Worm (Caenorhabditis elegans): ENCODE data around the gene gbh-1.

gbh-1 gene

DNA sequence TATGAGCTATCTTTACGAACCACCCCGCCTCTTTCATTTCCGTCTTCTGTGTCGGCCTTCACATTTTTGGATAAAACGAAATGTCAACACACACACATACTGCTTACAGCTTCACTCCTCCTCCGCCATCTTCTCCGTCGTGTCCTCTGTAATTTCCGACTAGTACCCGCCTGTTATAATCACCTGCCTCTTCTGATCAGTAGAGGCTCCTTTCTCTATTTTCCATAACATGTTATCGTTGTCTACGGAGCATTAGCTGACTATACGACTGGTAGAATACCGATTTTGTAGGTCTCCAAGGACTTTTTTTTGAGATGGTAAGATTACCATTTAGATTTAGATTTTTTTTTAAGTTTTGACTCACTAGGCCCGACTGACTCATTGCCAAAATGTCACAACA lies 8.6 kb downstream of the gbh-1 start:
- TF ChIP-seq nhr-237 (tag; optimal IDR thresholded peaks at IDR 0.05) (no peak), mdl-1 (tag; optimal IDR thresholded peaks at IDR 0.05) (no peak), elt-3 (tag; optimal IDR thresholded peaks at IDR 0.05) (no peak), egl-27 (tag; optimal IDR thresholded peaks at IDR 0.05) (no peak), fkh-2 (tag; optimal IDR thresholded peaks at IDR 0.05) (no peak), unc-62 (GFP tag; optimal IDR thresholded peaks at IDR 0.05) (no peak), snpc-4 (tag; optimal IDR thresholded peaks at IDR 0.05) (no peak), nhr-25 (tag; optimal IDR thresholded peaks at IDR 0.05) (no peak), hmg-11 (tag; optimal IDR thresholded peaks at IDR 0.05) (no peak), tbx-2 (tag; optimal IDR thresholded peaks at IDR 0.05) (no peak), ztf-4 (tag; optimal IDR thresholded peaks at IDR 0.05) (no peak), daf-12 (tag; optimal IDR thresholded peaks at IDR 0.05) (no peak), fos-1 (tag; optimal IDR thresholded peaks at IDR 0.05) (no peak), nfya-1 (tag; optimal IDR thresholded peaks at IDR 0.05; ENCODE audit: insufficient read depth) (no peak), aly-2 (tag; optimal IDR thresholded peaks at IDR 0.05) (no peak), eor-1 (tag; optimal IDR thresholded peaks at IDR 0.05) (no peak), fkh-10 (GFP tag; optimal IDR thresholded peaks at IDR 0.05) (no peak)

DNA sequence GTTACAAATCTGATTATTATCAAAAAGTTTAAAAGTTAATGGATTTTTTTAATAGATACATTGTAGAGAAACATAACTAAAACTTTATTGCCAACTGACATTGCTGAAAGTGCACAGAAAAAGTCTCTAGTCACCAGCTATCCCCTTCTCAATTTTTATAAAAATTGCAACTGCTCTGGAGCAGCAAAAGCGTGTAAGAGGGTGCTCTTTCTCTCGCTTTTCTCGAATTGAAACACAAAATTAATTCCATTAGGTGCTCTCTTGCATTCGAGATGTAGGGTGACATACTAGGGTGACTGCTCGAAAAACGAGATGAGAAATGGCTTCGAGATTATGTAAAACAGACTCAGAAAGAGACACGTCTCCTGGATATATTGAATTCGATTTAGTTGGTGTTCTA lies 13.0 kb downstream of the gbh-1 start:
- TF ChIP-seq ztf-4 (tag; optimal IDR thresholded peaks at IDR 0.05) (no peak), mml-1 (tag; optimal IDR thresholded peaks at IDR 0.05) (no peak), snpc-4 (tag; optimal IDR thresholded peaks at IDR 0.05) (no peak), nhr-237 (tag; optimal IDR thresholded peaks at IDR 0.05) (no peak), daf-12 (tag; optimal IDR thresholded peaks at IDR 0.05) (no peak), nhr-76 (tag; optimal IDR thresholded peaks at IDR 0.05) (no peak), nhr-67 (tag; optimal IDR thresholded peaks at IDR 0.05) (no peak), sea-2 (GFP tag; optimal IDR thresholded peaks at IDR 0.05) (no peak), mdl-1 (tag; optimal IDR thresholded peaks at IDR 0.05) (no peak), ama-1 (optimal IDR thresholded peaks at IDR 0.05) (no peak), ceh-82 (tag; optimal IDR thresholded peaks at IDR 0.05) (no peak), nhr-11 (tag; optimal IDR thresholded peaks at IDR 0.05) (no peak), elt-1 (tag; optimal IDR thresholded peaks at IDR 0.05) (no peak), eor-1 (tag; optimal IDR thresholded peaks at IDR 0.05) (no peak), aly-2 (tag; optimal IDR thresholded peaks at IDR 0.05) (no peak)

DNA sequence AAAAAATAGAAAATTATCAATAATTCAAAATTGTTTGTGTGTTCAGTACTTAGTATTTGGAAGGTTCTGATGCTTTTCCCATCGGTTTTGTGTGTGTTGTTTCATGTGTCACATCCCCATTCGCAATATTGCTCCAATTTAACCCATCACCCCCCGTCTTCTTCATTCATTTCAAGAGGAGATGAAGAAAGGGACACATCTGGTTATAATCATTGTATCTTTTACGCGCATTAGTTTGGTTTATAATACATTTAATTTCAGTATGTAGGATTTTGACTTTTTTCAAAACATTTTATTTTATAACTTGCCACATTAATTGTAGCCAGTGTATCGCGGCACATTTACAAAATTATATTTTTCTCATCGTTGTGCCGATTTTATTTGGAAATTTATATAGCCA lies 13.5 kb downstream of the gbh-1 start:
- TF ChIP-seq mdl-1 (tag; optimal IDR thresholded peaks at IDR 0.05): no peak
- TF ChIP-seq lsy-12 (tag; optimal IDR thresholded peaks at IDR 0.05): no peak
- no peak for TF ChIP-seq nhr-25 (tag; optimal IDR thresholded peaks at IDR 0.05)
- TF ChIP-seq hmg-11 (tag; optimal IDR thresholded peaks at IDR 0.05): no peak
- TF ChIP-seq skn-1 (tag; optimal IDR thresholded peaks at IDR 0.05): no peak
- TF ChIP-seq ZK546.5 (tag; optimal IDR thresholded peaks at IDR 0.05): no peak
- TF ChIP-seq ceh-28 (tag; optimal IDR thresholded peaks at IDR 0.05): no peak
- TF ChIP-seq mml-1 (tag; optimal IDR thresholded peaks at IDR 0.05): no peak
- TF ChIP-seq ceh-82 (tag; optimal IDR thresholded peaks at IDR 0.05): no peak
- TF ChIP-seq lin-15B (tag; optimal IDR thresholded peaks at IDR 0.05): no peak
- no peak for TF ChIP-seq fkh-2 (tag; optimal IDR thresholded peaks at IDR 0.05)
- no peak for TF ChIP-seq nhr-76 (tag; optimal IDR thresholded peaks at IDR 0.05)
- TF ChIP-seq zag-1 (tag; optimal IDR thresholded peaks at IDR 0.05): no peak
- no peak for TF ChIP-seq elt-1 (tag; optimal IDR thresholded peaks at IDR 0.05)

DNA sequence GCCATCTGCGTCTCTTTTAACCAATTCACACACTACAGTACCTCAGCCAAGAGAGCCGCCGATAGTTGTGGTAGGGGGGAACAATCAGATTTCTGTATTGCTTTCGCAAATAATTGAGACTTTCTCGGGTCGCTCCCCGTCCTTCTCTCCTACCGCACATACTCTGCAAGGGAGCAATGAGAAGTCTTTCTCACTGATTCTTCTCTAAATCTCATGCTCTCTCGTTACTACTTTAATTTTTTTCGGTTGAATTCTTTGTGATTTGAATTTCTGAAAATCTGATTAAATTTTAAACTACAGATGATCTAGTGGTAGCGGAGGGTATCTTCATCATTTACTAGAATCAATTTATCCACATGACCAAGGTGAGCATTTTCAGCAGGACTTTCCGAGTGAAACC lies 18.3 kb downstream of the gbh-1 start, which contains the start of gene ptb-1:
TSS of gene ptb-1 (plus strand) at position 301 of the 400 bp plus-strand sequence.
- TF ChIP-seq nhr-11 (tag; optimal IDR thresholded peaks at IDR 0.05): no peak
- no peak for TF ChIP-seq egl-5 (tag; optimal IDR thresholded peaks at IDR 0.05)
- no peak for TF ChIP-seq skn-1 (tag; optimal IDR thresholded peaks at IDR 0.05)
- TF ChIP-seq mml-1 (tag; optimal IDR thresholded peaks at IDR 0.05): no peak
- no peak for TF ChIP-seq ZK546.5 (tag; optimal IDR thresholded peaks at IDR 0.05)
- no peak for TF ChIP-seq unc-62 (GFP tag; optimal IDR thresholded peaks at IDR 0.05)
- no peak for TF ChIP-seq snpc-4 (tag; optimal IDR thresholded peaks at IDR 0.05)
- no peak for TF ChIP-seq nhr-67 (tag; optimal IDR thresholded peaks at IDR 0.05)
- TF ChIP-seq zag-1 (tag; optimal IDR thresholded peaks at IDR 0.05): no peak
- no peak for TF ChIP-seq jun-1 (tag; optimal IDR thresholded peaks at IDR 0.05)
- TF ChIP-seq elt-3 (tag; optimal IDR thresholded peaks at IDR 0.05): no peak
- no peak for TF ChIP-seq daf-12 (tag; optimal IDR thresholded peaks at IDR 0.05)
- TF ChIP-seq nhr-77 (tag; optimal IDR thresholded peaks at IDR 0.05): no peak
- no peak for TF ChIP-seq ceh-16 (tag; optimal IDR thresholded peaks at IDR 0.05)
- no peak for TF ChIP-seq lin-39 (tag; optimal IDR thresholded peaks at IDR 0.05)
- no peak for TF ChIP-seq nhr-28 (tag; optimal IDR thresholded peaks at IDR 0.05)
- TF ChIP-seq ztf-4 (tag; optimal IDR thresholded peaks at IDR 0.05): no peak
- TF ChIP-seq aly-2 (tag; optimal IDR thresholded peaks at IDR 0.05): no peak
- TF ChIP-seq elt-1 (tag; optimal IDR thresholded peaks at IDR 0.05): no peak
- TF ChIP-seq fkh-2 (tag; optimal IDR thresholded peaks at IDR 0.05): no peak

Data from whole organism, L3 larva.